Worm (Caenorhabditis elegans) whole organism, young adult: ENCODE results near the gene srx-13.

ENCODE experiments used
- B0336.3 ChIP-seq: fragments of 200-800 bp; sonication (Bioruptor generic); IDR thresholded peaks from 2 replicates; pipeline ENCODE4 v1.3.6; 2022; ENCODE audit warnings: missing genetic modification characterization, missing compliant biosample characterization
- ama-1 ChIP-seq, 3 experiments: fragments of 150-350 bp in 1 of 3; sonication (generic microtip) in 2 of 3; optimal IDR thresholded peaks; 2 replicates each; lab custom pipeline; 2014 to 2018; ENCODE audit warnings: missing biosample characterization in 2 of 3, missing genetic modification characterization in 2 of 3, missing genetic modification reagents in 2 of 3
- aptf-2 ChIP-seq: fragments of 200-800 bp; sonication (Bioruptor generic); conservative IDR thresholded peaks from 2 replicates; pipeline ENCODE4 v1.3.6; 2022; ENCODE audit warnings: missing genetic modification reagents, missing genetic modification characterization, missing compliant biosample characterization
- him-1 ChIP-seq: sonication (generic microtip); optimal IDR thresholded peaks from 2 replicates; lab custom pipeline; 2016; ENCODE audit warnings: missing genotype, missing genetic modification reagents, missing genetic modification characterization, missing compliant biosample characterization
- mxl-1 ChIP-seq: sonication (generic microtip); optimal IDR thresholded peaks from 2 replicates; lab custom pipeline; 2016; ENCODE audit warnings: missing genetic modification characterization, missing compliant biosample characterization
- rpc-1 ChIP-seq, 2 experiments: fragments of 150-350 bp in 1 of 2; sonication (generic microtip) in 1 of 2; optimal IDR thresholded peaks; 2 replicates each; lab custom pipeline; 2014 to 2018; ENCODE audit warnings: missing biosample characterization in 1 of 2, missing genetic modification characterization in 1 of 2, missing genetic modification reagents in 1 of 2, missing genotype in 1 of 2
- sea-2 ChIP-seq: fragments of 200-800 bp; sonication (Bioruptor generic); IDR thresholded peaks from 2 replicates; pipeline ENCODE4 v1.3.6; 2022; ENCODE audit warnings: missing genetic modification characterization, missing compliant biosample characterization
- snpc-1.3 ChIP-seq: sonication (generic microtip); optimal IDR thresholded peaks from 2 replicates; lab custom pipeline; 2017; ENCODE audit warnings: missing genetic modification characterization, mild to moderate bottlenecking, missing compliant biosample characterization, antibody characterized with exemption, moderate library complexity, missing genotype, missing genetic modification reagents; ENCODE audit not compliant: insufficient read depth

DNA sequence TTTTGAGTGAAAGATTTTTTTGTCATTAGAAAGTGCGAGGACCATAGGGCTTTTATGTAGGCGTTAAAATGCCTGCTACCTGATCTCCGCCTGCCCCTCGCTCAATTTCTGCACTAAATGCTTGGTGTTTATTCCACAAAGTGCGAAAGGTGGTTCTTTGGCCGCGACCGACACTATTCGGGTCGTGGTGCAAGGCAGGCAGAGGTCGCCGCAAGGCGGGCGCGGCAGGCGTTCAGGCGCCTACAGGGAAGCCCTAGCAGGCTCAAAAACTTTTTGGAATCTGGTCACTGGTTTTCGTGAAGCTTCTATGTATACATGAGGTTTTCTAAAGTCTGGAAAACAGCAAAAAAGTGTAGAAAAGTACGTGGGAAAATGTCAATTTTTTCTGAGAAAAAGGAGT lies 2.4 kb upstream of the srx-13 start:
- TF ChIP-seq aptf-2 (GFP tag; lab: Robert Waterston, UW), result no peak
- no peak for TF ChIP-seq him-1 (tag; lab: Kevin White, UChicago)
- TF ChIP-seq ama-1 (optimal IDR thresholded peaks at IDR 0.05; lab: Kevin White, UChicago), result no peak
- TF ChIP-seq ama-1 (GFP tag; optimal IDR thresholded peaks at IDR 0.05; lab: Kevin White, UChicago), result no peak
- no peak for TF ChIP-seq snpc-1.3 (tag; lab: Kevin White, UChicago)
- TF ChIP-seq B0336.3 (GFP tag; lab: Robert Waterston, UW), result no peak
- TF ChIP-seq mxl-1 (tag; lab: Kevin White, UChicago), result no peak
- no peak for TF ChIP-seq rpc-1 (optimal IDR thresholded peaks at IDR 0.05; lab: Kevin White, UChicago)
- TF ChIP-seq rpc-1 (tag; optimal IDR thresholded peaks at IDR 0.05; lab: Kevin White, UChicago), result no peak
- TF ChIP-seq sea-2 (GFP tag; lab: Robert Waterston, UW), result no peak
